Fruit fly (Drosophila melanogaster) whole organism, embryonic: ENCODE measurements around the gene CG34348.

Experiments
- BtbVII ChIP-seq: fragments of 200-800 bp; sonication (Bioruptor generic); optimal IDR thresholded peaks from 3 replicates; lab custom pipeline; 2017; ENCODE audit warnings: missing biosample characterization, mild to moderate bottlenecking, missing genetic modification characterization
- CG10321 ChIP-seq: fragments of 200-800 bp; sonication (Bioruptor generic); IDR thresholded peaks from 2 replicates; pipeline ENCODE4 v1.3.6; 2022; ENCODE audit warnings: missing biosample characterization, missing genetic modification characterization
- CG11560 ChIP-seq: fragments of 200-800 bp; sonication (Bioruptor generic); IDR thresholded peaks from 3 replicates; pipeline ENCODE4 v1.3.6; 2022; ENCODE audit warnings: missing biosample characterization, missing genetic modification characterization
- CG11695 ChIP-seq: fragments of 200-800 bp; sonication (Bioruptor generic); IDR thresholded peaks from 3 replicates; pipeline ENCODE4 v1.3.6; 2022; ENCODE audit warnings: missing biosample characterization, missing genetic modification characterization
- CG11723 ChIP-seq: fragments of 200-800 bp; sonication (Bioruptor generic); optimal IDR thresholded peaks from 2 replicates; lab custom pipeline; 2017; ENCODE audit warnings: missing biosample characterization, mild to moderate bottlenecking, missing genetic modification characterization
- CG14014 ChIP-seq: fragments of 200-800 bp; sonication (Bioruptor generic); IDR thresholded peaks from 2 replicates; pipeline ENCODE4 v1.3.6; 2022; ENCODE audit warnings: missing biosample characterization, missing genetic modification characterization
- CG14050 ChIP-seq: fragments of 200-800 bp; sonication (Bioruptor generic); IDR thresholded peaks from 3 replicates; pipeline ENCODE4 v1.3.6; 2022; ENCODE audit warnings: missing biosample characterization, missing genetic modification characterization
- CG15269 ChIP-seq: fragments of 200-800 bp; sonication (Bioruptor generic); optimal IDR thresholded peaks from 2 replicates; lab custom pipeline; 2018; ENCODE audit warnings: missing biosample characterization, mild to moderate bottlenecking, missing genetic modification characterization, moderate library complexity
- CG15696 ChIP-seq: fragments of 200-800 bp; sonication (Bioruptor generic); optimal IDR thresholded peaks from 2 replicates; lab custom pipeline; 2019; ENCODE audit warnings: missing biosample characterization, mild to moderate bottlenecking, missing genetic modification characterization, moderate library complexity
- CG3281 ChIP-seq: fragments of 200-800 bp; sonication (Bioruptor generic); optimal IDR thresholded peaks from 3 replicates; lab custom pipeline; 2017; ENCODE audit warnings: missing biosample characterization, mild to moderate bottlenecking, missing genetic modification characterization
- CG33213 ChIP-seq: fragments of 200-800 bp; sonication (Bioruptor generic); optimal IDR thresholded peaks from 3 replicates; lab custom pipeline; 2016; ENCODE audit warnings: missing biosample characterization, missing genetic modification characterization
- CG4328 ChIP-seq: fragments of 200-800 bp; sonication (Bioruptor generic); optimal IDR thresholded peaks from 3 replicates; lab custom pipeline; 2017; ENCODE audit warnings: missing biosample characterization, missing genetic modification reagents, missing genetic modification characterization
- CG4424 ChIP-seq: fragments of 200-800 bp; sonication (Bioruptor generic); optimal IDR thresholded peaks from 3 replicates; lab custom pipeline; 2016; ENCODE audit warnings: missing biosample characterization, missing genetic modification characterization
- CG4617 ChIP-seq: fragments of 200-800 bp; sonication (Bioruptor generic); optimal IDR thresholded peaks from 3 replicates; lab custom pipeline; 2016; ENCODE audit warnings: missing biosample characterization, missing genetic modification characterization, borderline replicate concordance
- CG7839 ChIP-seq: fragments of 200-800 bp; sonication (Bioruptor generic); optimal IDR thresholded peaks from 3 replicates; lab custom pipeline; 2018; ENCODE audit warnings: missing biosample characterization, mild to moderate bottlenecking, missing genetic modification characterization, moderate library complexity
- CG8281 ChIP-seq: fragments of 200-800 bp; sonication (Bioruptor generic); optimal IDR thresholded peaks from 2 replicates; lab custom pipeline; 2018; ENCODE audit warnings: missing biosample characterization, mild to moderate bottlenecking, missing genetic modification characterization, moderate library complexity
- CG9215 ChIP-seq: fragments of 200-800 bp; sonication (Bioruptor generic); IDR thresholded peaks from 2 replicates; pipeline ENCODE4 v1.3.6; 2022; ENCODE audit warnings: missing biosample characterization, missing genetic modification characterization
- CG9437 ChIP-seq: fragments of 200-800 bp; sonication (Bioruptor generic); optimal IDR thresholded peaks from 2 replicates; lab custom pipeline; 2018; ENCODE audit warnings: missing biosample characterization, mild to moderate bottlenecking, missing genetic modification characterization
- CG9932 ChIP-seq: fragments of 200-800 bp; sonication (Bioruptor generic); IDR thresholded peaks from 2 replicates; pipeline ENCODE4 v1.3.6; 2022; ENCODE audit warnings: missing biosample characterization, missing genetic modification characterization
- CrebB ChIP-seq: fragments of 200-800 bp; sonication (Bioruptor generic); optimal IDR thresholded peaks from 3 replicates; lab custom pipeline; 2018; ENCODE audit warnings: missing biosample characterization, mild to moderate bottlenecking, missing genetic modification characterization
- D ChIP-seq, 2 experiments: fragments of 200-800 bp in 1 of 2; fragments of >200 bp in 1 of 2; sonication (Bioruptor generic) in 1 of 2; optimal IDR thresholded peaks; 2 replicates in 1 of 2; 3 replicates in 1 of 2; lab custom pipeline; 2017; ENCODE audit warnings: mild to moderate bottlenecking in 1 of 2, missing biosample characterization in 1 of 2, missing genetic modification characterization in 1 of 2, missing genetic modification reagents in 1 of 2
- Dad ChIP-seq: fragments of 200-800 bp; sonication (Bioruptor generic); optimal IDR thresholded peaks from 3 replicates; lab custom pipeline; 2016; ENCODE audit warnings: missing biosample characterization, missing genetic modification characterization
- E2f1 ChIP-seq: fragments of 200-800 bp; sonication (Bioruptor generic); IDR thresholded peaks from 2 replicates; pipeline ENCODE4 v1.3.6; 2022; ENCODE audit warnings: missing biosample characterization, missing genetic modification characterization
- HLH3B ChIP-seq: fragments of 200-800 bp; sonication (Bioruptor generic); IDR thresholded peaks from 2 replicates; pipeline ENCODE4 v1.3.6; 2022; ENCODE audit warnings: missing biosample characterization, missing genetic modification characterization
- Hr78 ChIP-seq, 2 experiments: fragments of 200-800 bp in 1 of 2; fragments of >200 bp in 1 of 2; sonication (Bioruptor generic) in 1 of 2; optimal IDR thresholded peaks; 2 replicates each; lab custom pipeline; 2017 to 2019; ENCODE audit warnings: missing biosample characterization in 2 of 2, missing genetic modification characterization in 2 of 2, mild to moderate bottlenecking in 1 of 2, moderate library complexity in 1 of 2
- MBD-R2 ChIP-seq: fragments of 200-800 bp; sonication (Bioruptor generic); IDR thresholded peaks from 2 replicates; pipeline ENCODE4 v1.3.6; 2022; ENCODE audit warnings: missing biosample characterization, missing genetic modification characterization
- Scr ChIP-seq: fragments of 200-800 bp; sonication (Bioruptor generic); IDR thresholded peaks from 2 replicates; pipeline ENCODE4 v1.3.6; 2022; ENCODE audit warnings: missing biosample characterization, missing genetic modification characterization; ENCODE audit not compliant: partially characterized antibody
- Sox100B ChIP-seq: fragments of 200-800 bp; sonication (Bioruptor generic); optimal IDR thresholded peaks from 3 replicates; lab custom pipeline; 2018; ENCODE audit warnings: missing biosample characterization, mild to moderate bottlenecking, missing genetic modification characterization
- ato ChIP-seq: fragments of 200-800 bp; sonication (Bioruptor generic); IDR thresholded peaks from 2 replicates; pipeline ENCODE4 v1.3.6; 2022; ENCODE audit warnings: missing biosample characterization, missing genetic modification characterization; ENCODE audit not compliant: partially characterized antibody
- cad ChIP-seq: fragments of >200 bp; optimal IDR thresholded peaks from 2 replicates; lab custom pipeline; 2017; ENCODE audit warnings: missing biosample characterization, missing genetic modification characterization
- crol ChIP-seq: fragments of 200-800 bp; sonication (Bioruptor generic); IDR thresholded peaks from 2 replicates; pipeline ENCODE4 v1.3.6; 2022; ENCODE audit warnings: missing biosample characterization, missing genetic modification characterization
- dan ChIP-seq: fragments of 200-800 bp; sonication (Bioruptor generic); IDR thresholded peaks from 2 replicates; pipeline ENCODE4 v1.3.6; 2022; ENCODE audit warnings: missing biosample characterization, missing genetic modification characterization
- dati ChIP-seq: fragments of 200-800 bp; sonication (Bioruptor generic); IDR thresholded peaks from 2 replicates; pipeline ENCODE4 v1.3.6; 2022; ENCODE audit warnings: missing biosample characterization, missing genetic modification characterization
- dmrt11E ChIP-seq: fragments of 200-800 bp; sonication (Bioruptor generic); optimal IDR thresholded peaks from 3 replicates; lab custom pipeline; 2018; ENCODE audit warnings: missing biosample characterization, mild to moderate bottlenecking, missing genetic modification characterization, moderate library complexity
- dysf ChIP-seq: fragments of 200-800 bp; sonication (Bioruptor generic); IDR thresholded peaks from 3 replicates; pipeline ENCODE4 v1.3.6; 2022; ENCODE audit warnings: missing biosample characterization, missing genetic modification characterization
- esg ChIP-seq: fragments of 200-800 bp; sonication (Bioruptor generic); conservative IDR thresholded peaks from 2 replicates; pipeline ENCODE4 v1.3.6; 2022; ENCODE audit warnings: missing biosample characterization, missing genetic modification characterization
- gem ChIP-seq: fragments of 200-800 bp; sonication (Bioruptor generic); optimal IDR thresholded peaks from 2 replicates; lab custom pipeline; 2019; ENCODE audit warnings: missing biosample characterization, mild to moderate bottlenecking, missing genetic modification characterization, moderate library complexity
- grau ChIP-seq: fragments of 200-800 bp; optimal IDR thresholded peaks from 3 replicates; lab custom pipeline; 2019; ENCODE audit warnings: missing biosample characterization, mild to moderate bottlenecking, missing genetic modification characterization, moderate library complexity
- jing ChIP-seq: fragments of 200-800 bp; sonication (Bioruptor generic); optimal IDR thresholded peaks from 2 replicates; lab custom pipeline; 2018; ENCODE audit warnings: missing biosample characterization, mild to moderate bottlenecking, missing genetic modification characterization
- kni ChIP-seq: fragments of 200-800 bp; sonication (Bioruptor generic); optimal IDR thresholded peaks from 3 replicates; lab custom pipeline; 2017; ENCODE audit warnings: mild to moderate bottlenecking, missing biosample characterization, missing genetic modification reagents, missing genetic modification characterization
- lilli ChIP-seq: fragments of 200-800 bp; sonication (Bioruptor generic); optimal IDR thresholded peaks from 3 replicates; lab custom pipeline; 2016; ENCODE audit warnings: missing biosample characterization, missing genetic modification characterization
- nmo ChIP-seq: fragments of 200-800 bp; sonication (Bioruptor generic); optimal IDR thresholded peaks from 2 replicates; lab custom pipeline; 2018; ENCODE audit warnings: missing biosample characterization, mild to moderate bottlenecking, missing genetic modification characterization, moderate library complexity
- psq ChIP-seq: fragments of 200-800 bp; sonication (Bioruptor generic); optimal IDR thresholded peaks from 2 replicates; lab custom pipeline; 2017; ENCODE audit warnings: missing biosample characterization, missing genetic modification characterization
- sc ChIP-seq, 3 experiments: fragments of >200 bp in 2 of 3; fragments of 200-800 bp in 1 of 3; sonication (Bioruptor generic) in 1 of 3; optimal IDR thresholded peaks; 2 replicates in 2 of 3; 3 replicates in 1 of 3; lab custom pipeline; 2017; ENCODE audit warnings: mild to moderate bottlenecking in 1 of 3, missing biosample characterization in 1 of 3, missing genetic modification characterization in 1 of 3, missing genetic modification reagents in 1 of 3
- sd ChIP-seq: fragments of 200-800 bp; sonication (Bioruptor generic); optimal IDR thresholded peaks from 3 replicates; lab custom pipeline; 2018; ENCODE audit warnings: missing biosample characterization, mild to moderate bottlenecking, missing genetic modification characterization, moderate library complexity
- slbo ChIP-seq: fragments of 200-800 bp; sonication (Bioruptor generic); IDR thresholded peaks from 2 replicates; pipeline ENCODE4 v1.3.6; 2022; ENCODE audit warnings: missing biosample characterization, missing genetic modification characterization
- vfl ChIP-seq: fragments of 200-800 bp; sonication (Bioruptor generic); optimal IDR thresholded peaks from 2 replicates; lab custom pipeline; 2016; ENCODE audit warnings: missing biosample characterization, missing genetic modification characterization
- yki ChIP-seq: fragments of >200 bp; optimal IDR thresholded peaks from 3 replicates; lab custom pipeline; 2018

CG34348 gene

dm6 chrX:11372764-11373712 lies 33.4 kb downstream of the CG34348 start (continued):
- TF ChIP-seq CG9215 (GFP tag; lab: Robert Waterston, UW) (no peak), nmo (GFP tag; lab: Kevin White, UChicago) (no peak), CG4617 (GFP tag; lab: Kevin White, UChicago) (no peak), CG4328 (GFP tag; lab: Kevin White, UChicago) (no peak), BtbVII (GFP tag; lab: Kevin White, UChicago) (no peak), dati (GFP tag; lab: Robert Waterston, UW) (no peak), cad (no peak), lilli (GFP tag; lab: Kevin White, UChicago) (peak; percentile 8), vfl (GFP tag; lab: Kevin White, UChicago) (no peak), dysf (GFP tag; lab: Robert Waterston, UW) (peak; percentile 54; the same call in 2 of the 3 replicates), gem (peak; percentile 34), CG9932 (GFP tag; lab: Robert Waterston, UW) (0 out of 2 replicates have a peak, but pooled peaks have one; percentile 19), jing (GFP tag; lab: Kevin White, UChicago) (no peak), Hr78 (GFP tag; optimal IDR thresholded peaks at IDR 0.05; lab: Kevin White, UChicago) (no peak), CG14050 (GFP tag; lab: Robert Waterston, UW) (no peak), CG15696 (tag; lab: Kevin White, UChicago) (no peak), CG4424 (GFP tag; lab: Kevin White, UChicago) (no peak), ato (GFP tag; lab: Robert Waterston, UW) (no peak), CG11723 (no peak), E2f1 (GFP tag; lab: Robert Waterston, UW) (0 out of 2 replicates have a peak, but pooled peaks have one; percentile 15), CG7839 (peak; percentile 21), CG9437 (GFP tag; lab: Kevin White, UChicago) (no peak), dan (GFP tag; lab: Robert Waterston, UW) (no peak), CG11695 (no peak), esg (peak; percentile 30; the same call in 1 of the 2 replicates), HLH3B (0 out of 2 replicates have a peak, but pooled peaks have one; percentile 13), Sox100B (GFP tag; lab: Kevin White, UChicago) (no peak), dmrt11E (tag; lab: Kevin White, UChicago) (no peak), CG10321 (GFP tag; lab: Robert Waterston, UW) (no peak), kni (GFP tag; lab: Kevin White, UChicago) (no peak), CG14014 (no peak), D (optimal IDR thresholded peaks at IDR 0.05; lab: Kevin White, UChicago) (no peak), D (GFP tag; optimal IDR thresholded peaks at IDR 0.05; lab: Kevin White, UChicago) (no peak), CG11560 (tag; lab: Robert Waterston, UW) (no peak), CG15269 (tag; lab: Kevin White, UChicago) (peak; percentile 2), Dad (GFP tag; lab: Kevin White, UChicago) (no peak), sd (tag; lab: Kevin White, UChicago) (peak; percentile 6), crol (GFP tag; lab: Robert Waterston, UW) (peak; percentile 82), MBD-R2 (GFP tag; lab: Robert Waterston, UW) (no peak), CG8281 (tag; lab: Kevin White, UChicago) (no peak), grau (tag; lab: Kevin White, UChicago) (peak; percentile 60), sc (optimal IDR thresholded peaks at IDR 0.05; lab: Kevin White, UChicago) (no peak), sc (GFP tag; optimal IDR thresholded peaks at IDR 0.05; lab: Kevin White, UChicago) (no peak), yki (peak; percentile 1), CG3281 (GFP tag; lab: Kevin White, UChicago) (no peak), Scr (no peak), CrebB (tag; lab: Kevin White, UChicago) (no peak), psq (no peak), CG33213 (GFP tag; lab: Kevin White, UChicago) (no peak), slbo (peak; percentile 29; the same call in 1 of the 2 replicates)
